Fruit fly (Drosophila melanogaster) whole organism: Measurements from ENCODE around the gene woc.

ENCODE experiments used
- CG8478 ChIP-seq: fragments of >200 bp; optimal IDR thresholded peaks from 2 replicates; lab custom pipeline; 2018; ENCODE audit warnings: inconsistent platforms
- Dll ChIP-seq: fragments of >200 bp; optimal IDR thresholded peaks from 2 replicates; lab custom pipeline; 2017
- EcR ChIP-seq, 2 experiments: fragments of >200 bp; optimal IDR thresholded peaks; 2 replicates each; lab custom pipeline; 2017; ENCODE audit warnings: missing biosample characterization in 2 of 2, missing genetic modification characterization in 2 of 2, missing genetic modification reagents in 2 of 2
- pan ChIP-seq: fragments of >200 bp; optimal IDR thresholded peaks from 2 replicates; lab custom pipeline; 2017
- psq ChIP-seq: fragments of >200 bp; optimal IDR thresholded peaks from 2 replicates; lab custom pipeline; 2017
- usp ChIP-seq: fragments of >200 bp; optimal IDR thresholded peaks from 2 replicates; lab custom pipeline; 2017; ENCODE audit warnings: missing biosample characterization, missing genetic modification characterization, mixed read lengths

The woc gene

DNA sequence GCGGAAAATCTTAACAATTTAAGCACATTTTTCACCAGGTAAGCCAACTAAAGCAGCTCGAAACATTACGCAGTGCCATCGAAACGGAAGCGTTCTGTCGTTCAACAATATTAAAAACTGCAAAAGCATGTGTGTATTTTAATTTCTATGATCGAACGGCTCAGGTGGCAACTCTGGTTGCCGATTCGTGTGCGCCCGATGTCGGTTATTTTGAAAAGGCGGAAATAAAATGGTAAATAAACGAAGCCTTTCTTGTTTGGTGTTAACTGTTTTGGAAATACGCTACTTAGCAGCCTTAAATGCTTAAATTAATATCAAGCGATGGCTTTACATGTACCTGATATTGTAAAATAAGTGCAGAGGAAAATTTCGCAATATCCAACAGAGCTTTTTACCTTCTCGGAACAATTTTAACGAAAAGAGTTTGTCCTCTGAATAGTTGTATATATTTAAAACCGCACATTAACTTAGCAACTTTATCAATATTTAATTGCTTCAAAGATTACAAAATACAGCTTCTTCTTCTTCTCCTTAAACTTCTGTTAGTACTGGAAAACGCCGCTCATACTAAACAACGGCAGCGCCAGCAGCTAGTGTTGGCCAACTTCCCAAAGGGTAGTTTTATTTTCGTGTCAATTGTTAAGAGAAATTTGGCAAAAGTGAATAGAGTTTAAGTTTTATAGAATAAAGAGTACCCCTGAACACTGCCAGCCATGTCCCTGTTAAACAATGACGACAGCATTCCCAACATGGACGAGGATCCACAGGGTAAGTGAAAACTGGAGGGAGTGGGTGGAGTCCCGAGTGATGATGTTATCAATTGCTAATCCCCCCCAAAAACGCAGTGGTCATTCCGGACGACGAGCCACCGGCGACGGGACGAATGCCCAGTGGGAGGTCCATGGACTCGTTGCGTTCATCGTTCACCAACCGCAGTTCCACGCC, 9.5 kb upstream of the woc start, which contains the start of gene CG5934:
CG5934 (plus strand) TSS at position 588 of the 945 bp plus-strand sequence.
- no peak for TF ChIP-seq EcR (GFP tag; optimal IDR thresholded peaks at IDR 0.05; lab: Kevin White, UChicago)
- no peak for TF ChIP-seq usp
- no peak for TF ChIP-seq pan (lab: Kevin White, UChicago)
- TF ChIP-seq psq: no peak
- TF ChIP-seq Dll (lab: Kevin White, UChicago): no peak
- TF ChIP-seq CG8478 (lab: Kevin White, UChicago): no peak

- TF ChIP-seq Dll (lab: Kevin White, UChicago) (no peak), pan (lab: Kevin White, UChicago) (no peak), CG8478 (lab: Kevin White, UChicago) (no peak), psq (no peak)
These were observed 8.4 kb upstream of the woc start for dm6 chr3R:27272233-27272632.

DNA sequence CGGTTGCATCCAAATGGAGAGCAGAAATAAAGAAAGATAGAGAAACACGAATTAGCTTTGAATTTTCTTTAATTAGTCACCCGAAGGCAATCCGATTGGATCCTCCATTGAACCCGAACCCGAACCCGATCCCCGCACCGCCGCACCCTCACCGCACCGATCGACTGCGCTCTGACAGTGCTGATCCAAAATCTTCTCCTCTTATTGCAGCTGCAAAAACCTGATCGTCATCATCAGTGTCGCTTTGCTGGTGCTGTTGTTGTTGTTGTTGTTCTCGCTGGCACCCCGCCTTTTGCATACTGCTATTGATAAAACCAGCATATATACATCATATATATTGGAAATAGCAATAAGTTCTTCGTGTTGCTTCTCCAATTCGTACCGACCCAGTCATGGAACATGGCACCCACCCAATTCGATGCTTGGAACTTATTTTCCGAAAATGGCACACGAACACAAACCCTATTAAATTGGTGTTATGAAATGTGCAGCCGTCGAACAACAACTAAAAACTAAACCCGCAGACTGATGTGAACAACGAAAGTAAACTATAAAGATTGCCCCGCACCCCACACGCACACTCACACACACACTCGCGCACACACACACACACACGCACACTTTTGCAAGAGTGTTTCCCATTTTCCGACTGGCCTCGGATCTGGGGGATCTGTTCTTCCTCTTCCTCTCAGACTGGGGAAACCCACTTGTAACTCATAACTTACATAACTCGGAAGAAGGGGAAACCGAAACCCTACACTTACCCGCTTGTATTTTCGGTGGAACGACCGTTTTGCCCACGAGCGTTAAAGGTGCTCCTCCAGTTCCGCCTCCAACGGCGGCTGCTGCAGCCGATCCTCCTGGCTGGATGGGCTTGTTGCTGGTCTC, 6.8 kb upstream of the woc start:
- TF ChIP-seq pan (lab: Kevin White, UChicago) (no peak), EcR (GFP tag; optimal IDR thresholded peaks at IDR 0.05; lab: Kevin White, UChicago) (no peak), Dll (lab: Kevin White, UChicago) (no peak), psq (no peak), CG8478 (lab: Kevin White, UChicago) (no peak), usp (no peak)

- no peak for TF ChIP-seq Dll (lab: Kevin White, UChicago)
- no peak for TF ChIP-seq EcR (GFP tag; optimal IDR thresholded peaks at IDR 0.05; lab: Kevin White, UChicago)
- TF ChIP-seq pan (lab: Kevin White, UChicago): no peak
- TF ChIP-seq usp: no peak
- TF ChIP-seq psq: no peak
These were observed 1.5 kb upstream of the woc start, which contains the start of the genes CG14262 and CG14260 for dm6 chr3R:27265330-27265729. Gene CG14262, minus strand, starts transcription at chr3R:27265430. Gene CG14260, plus strand, starts transcription at chr3R:27265457.

DNA sequence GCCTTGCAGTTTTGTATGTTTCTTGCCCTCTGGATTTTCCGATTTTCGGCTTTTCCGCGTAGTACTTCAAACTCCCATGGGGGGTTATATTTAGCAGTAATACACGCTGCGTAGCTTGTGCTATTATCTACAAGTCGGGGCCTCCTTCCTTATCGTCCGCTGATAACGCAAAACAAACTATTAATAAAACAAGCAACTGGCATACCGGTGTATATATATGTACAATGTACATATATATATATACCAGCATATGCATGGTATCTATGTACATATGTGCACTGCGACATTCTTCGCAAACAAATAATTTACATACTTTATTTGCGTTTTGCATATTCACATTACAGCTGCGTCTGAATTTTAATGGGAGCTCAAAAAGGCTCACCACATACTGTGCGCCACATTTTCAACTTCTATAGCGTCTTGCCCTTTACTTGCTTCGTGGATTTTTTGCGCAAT, 9.9 kb downstream of the woc start:
- TF ChIP-seq pan (lab: Kevin White, UChicago) (no peak), EcR (GFP tag; optimal IDR thresholded peaks at IDR 0.05; lab: Kevin White, UChicago) (no peak), usp (no peak), Dll (lab: Kevin White, UChicago) (no peak), CG8478 (lab: Kevin White, UChicago) (no peak), psq (no peak)

- TF ChIP-seq EcR (GFP tag; optimal IDR thresholded peaks at IDR 0.05; lab: Kevin White, UChicago): no peak
- no peak for TF ChIP-seq usp
- TF ChIP-seq psq: no peak
- TF ChIP-seq CG8478 (lab: Kevin White, UChicago): no peak
- no peak for TF ChIP-seq pan (lab: Kevin White, UChicago)
- TF ChIP-seq Dll (lab: Kevin White, UChicago): no peak
These were observed 10.5 kb downstream of the woc start, which contains the start of gene pll for dm6 chr3R:27253136-27253920. Gene pll, minus strand, starts transcription at chr3R:27253182.

dm6 chr3R:27250907-27251306, 12.9 kb downstream of the woc start, which contains the start of the genes TTLL6B and TfIIA-L:
Gene TTLL6B, minus strand, starts transcription at chr3R:27251007.
Gene TfIIA-L, plus strand, starts transcription at chr3R:27251112.
- TF ChIP-seq pan (lab: Kevin White, UChicago): no peak
- no peak for TF ChIP-seq EcR (GFP tag; optimal IDR thresholded peaks at IDR 0.05; lab: Kevin White, UChicago)
- TF ChIP-seq Dll (lab: Kevin White, UChicago): no peak
- TF ChIP-seq psq: no peak
- TF ChIP-seq usp: no peak
- no peak for TF ChIP-seq CG8478 (lab: Kevin White, UChicago)

dm6 chr3R:27247892-27248291, 16.0 kb downstream of the woc start, which contains the start of gene CG5984:
Gene CG5984, minus strand, starts transcription at chr3R:27247992.
- TF ChIP-seq usp: no peak

- TF ChIP-seq Dll (lab: Kevin White, UChicago) (no peak), pan (lab: Kevin White, UChicago) (no peak), usp (no peak), EcR (GFP tag; optimal IDR thresholded peaks at IDR 0.05; lab: Kevin White, UChicago) (no peak)
These were observed 17.6 kb downstream of the woc start for dm6 chr3R:27246264-27246663.

dm6 chr3R:27245401-27245757, 18.5 kb downstream of the woc start:
- TF ChIP-seq EcR (GFP tag; optimal IDR thresholded peaks at IDR 0.05; lab: Kevin White, UChicago): no peak
- TF ChIP-seq pan (lab: Kevin White, UChicago): no peak
- TF ChIP-seq Dll (lab: Kevin White, UChicago): no peak
- no peak for TF ChIP-seq usp
- no peak for TF ChIP-seq CG8478 (lab: Kevin White, UChicago)
- no peak for TF ChIP-seq psq
